Fruit fly (Drosophila melanogaster) whole organism, embryonic: ENCODE data around the gene HP1b.

ENCODE experiments used
- Abd-B ChIP-seq: fragments of 200-800 bp; sonication (Bioruptor generic); optimal IDR thresholded peaks from 2 replicates; lab custom pipeline; 2018; ENCODE audit warnings: missing biosample characterization, mild to moderate bottlenecking, missing genetic modification characterization, moderate library complexity
- Atf-2 ChIP-seq: fragments of 200-800 bp; sonication (Bioruptor generic); optimal IDR thresholded peaks from 2 replicates; lab custom pipeline; 2016; ENCODE audit warnings: missing biosample characterization, missing genetic modification characterization
- BEAF-32 ChIP-seq: fragments of 200-800 bp; sonication (Bioruptor generic); optimal IDR thresholded peaks from 3 replicates; lab custom pipeline; 2017; ENCODE audit warnings: missing biosample characterization, missing genetic modification characterization, mild to moderate bottlenecking, moderate library complexity, missing genetic modification reagents
- Bgb ChIP-seq: fragments of 200-800 bp; sonication (Bioruptor generic); IDR thresholded peaks from 2 replicates; pipeline ENCODE4 v1.3.6; 2022; ENCODE audit warnings: missing biosample characterization, missing genetic modification characterization; ENCODE audit not compliant: partially characterized antibody
- CG13287 ChIP-seq: fragments of 200-800 bp; sonication (Bioruptor generic); IDR thresholded peaks from 2 replicates; pipeline ENCODE4 v1.3.6; 2022; ENCODE audit warnings: missing biosample characterization, missing genetic modification characterization; ENCODE audit not compliant: partially characterized antibody
- CG13624 ChIP-seq: fragments of 200-800 bp; sonication (Bioruptor generic); optimal IDR thresholded peaks from 2 replicates; lab custom pipeline; 2016; ENCODE audit warnings: missing biosample characterization, missing genetic modification characterization
- CG13894 ChIP-seq: fragments of 200-800 bp; sonication (Bioruptor generic); optimal IDR thresholded peaks from 3 replicates; lab custom pipeline; 2018; ENCODE audit warnings: missing biosample characterization, mild to moderate bottlenecking, missing genetic modification characterization, moderate library complexity
- CG14014 ChIP-seq: fragments of 200-800 bp; sonication (Bioruptor generic); IDR thresholded peaks from 2 replicates; pipeline ENCODE4 v1.3.6; 2022; ENCODE audit warnings: missing biosample characterization, missing genetic modification characterization
- CG15514 ChIP-seq: fragments of 200-800 bp; sonication (Bioruptor generic); optimal IDR thresholded peaks from 3 replicates; lab custom pipeline; 2017; ENCODE audit warnings: missing biosample characterization, missing genetic modification characterization, mild to moderate bottlenecking, moderate library complexity, missing genetic modification reagents
- CG2116 ChIP-seq: fragments of 200-800 bp; sonication (Bioruptor generic); optimal IDR thresholded peaks from 3 replicates; lab custom pipeline; 2018; ENCODE audit warnings: missing biosample characterization, mild to moderate bottlenecking, missing genetic modification characterization
- CG31388 ChIP-seq: fragments of 200-800 bp; sonication (Bioruptor generic); optimal IDR thresholded peaks from 2 replicates; lab custom pipeline; 2016; ENCODE audit warnings: missing biosample characterization, missing genetic modification characterization
- CG32772 ChIP-seq: fragments of 200-800 bp; sonication (Bioruptor generic); IDR thresholded peaks from 2 replicates; pipeline ENCODE4 v1.3.6; 2022; ENCODE audit warnings: missing biosample characterization, missing genetic modification characterization
- CG5180 ChIP-seq: fragments of 200-800 bp; sonication (Bioruptor generic); optimal IDR thresholded peaks from 3 replicates; lab custom pipeline; 2017; ENCODE audit warnings: missing biosample characterization, missing genetic modification characterization, mild to moderate bottlenecking, moderate library complexity, missing genetic modification reagents
- CG7271 ChIP-seq: fragments of 200-800 bp; sonication (Bioruptor generic); optimal IDR thresholded peaks from 2 replicates; lab custom pipeline; 2018; ENCODE audit warnings: missing biosample characterization, mild to moderate bottlenecking, missing genetic modification characterization, moderate library complexity
- CG7745 ChIP-seq: fragments of 200-800 bp; sonication (Bioruptor generic); optimal IDR thresholded peaks from 2 replicates; lab custom pipeline; 2018; ENCODE audit warnings: missing biosample characterization, mild to moderate bottlenecking, missing genetic modification characterization, moderate library complexity
- CG8944 ChIP-seq: fragments of 200-800 bp; sonication (Bioruptor generic); optimal IDR thresholded peaks from 3 replicates; lab custom pipeline; 2016; ENCODE audit warnings: missing biosample characterization, missing genetic modification characterization
- CG9797 ChIP-seq: fragments of 200-800 bp; sonication (Bioruptor generic); optimal IDR thresholded peaks from 3 replicates; lab custom pipeline; 2018; ENCODE audit warnings: missing biosample characterization, mild to moderate bottlenecking, missing genetic modification characterization
- CoRest ChIP-seq: fragments of 200-800 bp; sonication (Bioruptor generic); optimal IDR thresholded peaks from 3 replicates; lab custom pipeline; 2018; ENCODE audit warnings: missing biosample characterization, mild to moderate bottlenecking, missing genetic modification characterization, moderate library complexity
- Dp ChIP-seq: fragments of 200-800 bp; sonication (Bioruptor generic); optimal IDR thresholded peaks from 2 replicates; lab custom pipeline; 2018; ENCODE audit warnings: missing biosample characterization, mild to moderate bottlenecking, missing genetic modification characterization, moderate library complexity
- E2f2 ChIP-seq: fragments of 200-800 bp; sonication (Bioruptor generic); IDR thresholded peaks from 2 replicates; pipeline ENCODE4 v1.3.6; 2022; ENCODE audit warnings: missing biosample characterization, missing genetic modification characterization
- Elba2 ChIP-seq: fragments of 200-800 bp; sonication (Bioruptor generic); optimal IDR thresholded peaks from 3 replicates; lab custom pipeline; 2016; ENCODE audit warnings: missing biosample characterization, missing genetic modification characterization
- Kr ChIP-seq: fragments of 200-800 bp; sonication (Bioruptor generic); optimal IDR thresholded peaks from 2 replicates; lab custom pipeline; 2017; ENCODE audit warnings: missing biosample characterization, mild to moderate bottlenecking, missing genetic modification characterization
- MBD-R2 ChIP-seq: fragments of 200-800 bp; sonication (Bioruptor generic); IDR thresholded peaks from 2 replicates; pipeline ENCODE4 v1.3.6; 2022; ENCODE audit warnings: missing biosample characterization, missing genetic modification characterization
- Nf-YC ChIP-seq: fragments of 200-800 bp; optimal IDR thresholded peaks from 3 replicates; lab custom pipeline; 2019; ENCODE audit warnings: missing biosample characterization, mild to moderate bottlenecking, missing genetic modification characterization, moderate library complexity
- Pdp1 ChIP-seq, 2 experiments: fragments of 200-800 bp; sonication (Bioruptor generic); optimal IDR thresholded peaks; 3 replicates each; lab custom pipeline; 2016; ENCODE audit warnings: missing biosample characterization in 2 of 2, missing genetic modification characterization in 2 of 2, mild to moderate bottlenecking in 1 of 2, moderate library complexity in 1 of 2
- Sin3A ChIP-seq: fragments of >200 bp; optimal IDR thresholded peaks from 2 replicates; lab custom pipeline; 2018
- Sox102F ChIP-seq: fragments of 200-800 bp; sonication (Bioruptor generic); optimal IDR thresholded peaks from 2 replicates; lab custom pipeline; 2018; ENCODE audit warnings: missing biosample characterization, mild to moderate bottlenecking, missing genetic modification characterization, moderate library complexity
- abd-A ChIP-seq: fragments of 200-800 bp; sonication (Bioruptor generic); optimal IDR thresholded peaks from 3 replicates; lab custom pipeline; 2019; ENCODE audit warnings: missing biosample characterization, mild to moderate bottlenecking, missing genetic modification characterization, moderate library complexity
- ara ChIP-seq: fragments of 200-800 bp; sonication (Bioruptor generic); IDR thresholded peaks from 2 replicates; pipeline ENCODE4 v1.3.6; 2022; ENCODE audit warnings: missing biosample characterization, missing genetic modification characterization
- br ChIP-seq: fragments of >200 bp; optimal IDR thresholded peaks from 2 replicates; lab custom pipeline; 2017
- crol ChIP-seq: fragments of 200-800 bp; sonication (Bioruptor generic); IDR thresholded peaks from 2 replicates; pipeline ENCODE4 v1.3.6; 2022; ENCODE audit warnings: missing biosample characterization, missing genetic modification characterization
- crp ChIP-seq, 2 experiments: fragments of 200-800 bp; sonication (Bioruptor generic); optimal IDR thresholded peaks; 2 replicates in 1 of 2; 3 replicates in 1 of 2; lab custom pipeline; 2017; ENCODE audit warnings: missing biosample characterization in 2 of 2, missing genetic modification characterization in 2 of 2, mild to moderate bottlenecking in 1 of 2, moderate library complexity in 1 of 2
- cwo ChIP-seq: fragments of 200-800 bp; sonication (Bioruptor generic); optimal IDR thresholded peaks from 3 replicates; lab custom pipeline; 2017; ENCODE audit warnings: missing biosample characterization, missing genetic modification characterization, mild to moderate bottlenecking, moderate library complexity, missing genetic modification reagents
- danr ChIP-seq: fragments of 200-800 bp; sonication (Bioruptor generic); IDR thresholded peaks from 2 replicates; pipeline ENCODE4 v1.3.6; 2022; ENCODE audit warnings: missing biosample characterization, missing genetic modification characterization
- emc ChIP-seq: fragments of 200-800 bp; sonication (Bioruptor generic); optimal IDR thresholded peaks from 2 replicates; lab custom pipeline; 2016; ENCODE audit warnings: missing biosample characterization, missing genetic modification characterization
- fd96Cb ChIP-seq: fragments of 200-800 bp; sonication (Bioruptor generic); optimal IDR thresholded peaks from 2 replicates; lab custom pipeline; 2018; ENCODE audit warnings: missing biosample characterization, mild to moderate bottlenecking, missing genetic modification characterization, moderate library complexity
- gfzf ChIP-seq: fragments of 200-800 bp; sonication (Bioruptor generic); optimal IDR thresholded peaks from 2 replicates; lab custom pipeline; 2016; ENCODE audit warnings: missing biosample characterization, mild to moderate bottlenecking, missing genetic modification characterization, moderate library complexity
- her ChIP-seq: fragments of 200-800 bp; sonication (Bioruptor generic); optimal IDR thresholded peaks from 2 replicates; lab custom pipeline; 2016; ENCODE audit warnings: missing biosample characterization, missing genetic modification characterization
- hkb ChIP-seq, 2 experiments: fragments of 200-800 bp in 1 of 2; fragments of >200 bp in 1 of 2; sonication (Bioruptor generic) in 1 of 2; IDR thresholded peaks in 1 of 2; optimal IDR thresholded peaks in 1 of 2; 2 replicates each; pipeline versions ENCODE4 v1.3.6 to Lab custom; 2017 to 2022; ENCODE audit warnings: missing biosample characterization in 1 of 2, missing genetic modification characterization in 1 of 2
- hth ChIP-seq: fragments of >200 bp; optimal IDR thresholded peaks from 2 replicates; lab custom pipeline; 2017; ENCODE audit warnings: inconsistent platforms
- jumu ChIP-seq: fragments of 200-800 bp; sonication (Bioruptor generic); optimal IDR thresholded peaks from 3 replicates; lab custom pipeline; 2016; ENCODE audit warnings: missing biosample characterization, missing genetic modification characterization
- nmo ChIP-seq: fragments of 200-800 bp; sonication (Bioruptor generic); optimal IDR thresholded peaks from 2 replicates; lab custom pipeline; 2018; ENCODE audit warnings: missing biosample characterization, mild to moderate bottlenecking, missing genetic modification characterization, moderate library complexity
- pan ChIP-seq, 4 experiments: fragments of >200 bp in 3 of 4; fragments of 200-800 bp in 1 of 4; sonication (Bioruptor generic) in 1 of 4; optimal IDR thresholded peaks in 3 of 4; IDR thresholded peaks in 1 of 4; 2 replicates each; pipeline versions ENCODE4 v1.3.6 to Lab custom; 2017 to 2022; ENCODE audit warnings: missing biosample characterization in 2 of 4, missing genetic modification characterization in 2 of 4, mixed read lengths in 1 of 4
- peb ChIP-seq: fragments of 200-800 bp; sonication (Bioruptor generic); IDR thresholded peaks from 2 replicates; pipeline ENCODE4 v1.3.6; 2022; ENCODE audit warnings: missing biosample characterization, missing genetic modification characterization
- pzg ChIP-seq: fragments of 200-800 bp; sonication (Bioruptor generic); optimal IDR thresholded peaks from 3 replicates; lab custom pipeline; 2018; ENCODE audit warnings: missing biosample characterization, mild to moderate bottlenecking, missing genetic modification characterization, moderate library complexity
- sd ChIP-seq: fragments of 200-800 bp; sonication (Bioruptor generic); optimal IDR thresholded peaks from 3 replicates; lab custom pipeline; 2018; ENCODE audit warnings: missing biosample characterization, mild to moderate bottlenecking, missing genetic modification characterization, moderate library complexity
- tna ChIP-seq: fragments of 200-800 bp; sonication (Bioruptor generic); IDR thresholded peaks from 2 replicates; pipeline ENCODE4 v1.3.6; 2022; ENCODE audit warnings: missing biosample characterization, missing genetic modification characterization; ENCODE audit not compliant: partially characterized antibody

The HP1b gene

DNA sequence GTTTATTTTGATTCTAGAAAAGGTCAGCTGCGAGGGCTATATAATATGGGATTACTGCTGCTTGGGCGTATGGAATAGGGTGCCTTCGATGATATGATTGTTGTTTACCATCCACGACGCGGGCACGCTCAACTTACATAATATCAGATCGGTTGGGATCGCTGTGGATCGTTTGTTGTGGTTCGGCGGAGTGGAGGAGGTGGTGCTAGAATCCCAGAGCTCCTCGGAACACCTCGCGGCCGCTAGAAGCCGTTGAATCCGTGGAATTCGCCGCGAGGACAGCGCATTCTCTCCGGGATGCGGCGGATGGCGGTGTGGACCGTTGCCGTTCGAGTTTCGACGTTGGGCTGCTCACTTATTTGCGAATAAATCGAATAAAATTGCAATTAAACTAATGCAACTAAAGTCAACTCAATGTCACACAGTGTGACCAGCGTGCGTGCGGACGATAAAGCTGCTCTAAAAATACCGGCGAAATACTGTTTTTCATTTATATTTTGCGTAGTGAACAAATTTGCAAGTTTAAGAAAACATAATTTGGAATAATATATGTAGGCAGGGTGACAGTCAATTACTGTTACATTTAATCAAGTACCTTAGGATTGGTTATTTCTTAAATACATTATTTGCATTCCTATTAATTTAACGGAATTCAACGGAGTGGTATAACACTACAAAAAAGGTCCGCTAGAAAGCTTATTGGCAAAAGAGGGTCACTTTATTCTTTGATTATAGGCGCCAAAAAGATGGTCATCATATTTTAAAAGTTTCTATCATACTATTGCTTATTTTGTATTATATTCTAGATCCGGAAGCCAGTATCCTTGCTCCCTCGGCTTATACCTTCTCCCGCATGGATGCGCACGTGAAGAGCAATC, 22.7 kb downstream of the HP1b start, which contains the start of gene CG7766 (continued):
- TF ChIP-seq Pdp1 (GFP tag; optimal IDR thresholded peaks at IDR 0.05; lab: Kevin White, UChicago) (peak in 1 of 2 experiments; percentile 92), cwo (GFP tag; lab: Kevin White, UChicago) (no peak), emc (GFP tag; lab: Kevin White, UChicago) (no peak), MBD-R2 (GFP tag; lab: Robert Waterston, UW) (peak; percentile 34; the same call in 1 of the 2 replicates), CG9797 (peak; percentile 69), CG2116 (GFP tag; lab: Kevin White, UChicago) (peak; percentile 13), E2f2 (GFP tag; lab: Robert Waterston, UW) (peak; percentile 79), crol (GFP tag; lab: Robert Waterston, UW) (peak; percentile 57; the same call in 1 of the 2 replicates), gfzf (peak; percentile 83), CG13287 (GFP tag; lab: Robert Waterston, UW) (0 out of 2 replicates have a peak, but pooled peaks have one; percentile 11), hkb (optimal IDR thresholded peaks at IDR 0.05; lab: Kevin White, UChicago) (no peak), hkb (GFP tag; IDR thresholded peaks at IDR 0.05; lab: Robert Waterston, UW) (no peak), her (GFP tag; lab: Kevin White, UChicago) (no peak), Nf-YC (tag; lab: Kevin White, UChicago) (no peak), Dp (GFP tag; lab: Kevin White, UChicago) (peak; percentile 73), br (lab: Kevin White, UChicago) (no peak), BEAF-32 (peak; percentile 35), fd96Cb (tag; lab: Kevin White, UChicago) (no peak), Bgb (no peak), pan (optimal IDR thresholded peaks at IDR 0.05; lab: Kevin White, UChicago) (no peak), pan (GFP tag; optimal IDR thresholded peaks at IDR 0.05 in 1 of 2, IDR thresholded peaks at IDR 0.05 in 1 of 2) (no peak), crp (GFP tag; optimal IDR thresholded peaks at IDR 0.05; lab: Kevin White, UChicago) (no peak), hth (lab: Kevin White, UChicago) (no peak), pzg (peak; percentile 59), CG32772 (GFP tag; lab: Robert Waterston, UW) (no peak), jumu (GFP tag; lab: Kevin White, UChicago) (no peak), CG13894 (tag; lab: Kevin White, UChicago) (no peak), peb (GFP tag; lab: Robert Waterston, UW) (no peak), CG14014 (GFP tag; lab: Robert Waterston, UW) (no peak), sd (no peak), tna (GFP tag; lab: Robert Waterston, UW) (peak; percentile 13; the same call in 1 of the 2 replicates), CG31388 (no peak), Atf-2 (GFP tag; lab: Kevin White, UChicago) (no peak), Kr (GFP tag; lab: Kevin White, UChicago) (no peak), nmo (GFP tag; lab: Kevin White, UChicago) (peak; percentile 22), CG5180 (no peak)

DNA sequence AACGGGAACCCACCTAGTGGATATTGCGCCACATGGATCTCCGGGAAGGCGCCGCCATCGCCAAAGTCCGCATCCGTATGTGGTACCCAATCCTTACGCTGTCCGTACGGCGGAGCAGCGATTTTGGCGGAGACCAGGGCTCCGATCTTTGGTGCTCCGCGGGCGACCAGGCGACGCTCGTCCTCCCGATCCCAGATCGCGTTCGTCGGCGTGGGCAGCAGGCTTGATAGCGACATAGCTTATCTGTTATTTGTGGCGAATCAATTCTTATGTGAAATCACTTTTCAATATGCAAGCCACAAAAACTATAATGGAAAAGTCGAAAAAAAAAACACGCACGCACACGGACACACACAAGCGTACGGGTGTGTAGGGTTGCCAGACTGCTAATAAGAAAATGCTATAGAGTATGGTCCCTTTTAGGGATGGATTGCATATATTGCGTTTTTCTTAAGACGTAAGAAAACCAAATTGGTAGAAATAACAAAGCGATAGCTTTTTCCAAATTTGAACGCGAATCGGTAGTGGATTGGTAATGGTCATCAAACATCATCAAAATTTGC, 25.4 kb downstream of the HP1b start, which contains the start of gene Bx42:
TSS of gene Bx42 (minus strand) at position 393 of the 563 bp plus-strand sequence.
- TF ChIP-seq CG7745 (no peak), abd-A (tag; lab: Kevin White, UChicago) (no peak), CG13624 (peak; percentile 44), CG15514 (GFP tag; lab: Kevin White, UChicago) (no peak), Sin3A (lab: Kevin White, UChicago) (peak; percentile 1), Elba2 (no peak), pzg (peak; percentile 57), CoRest (tag; lab: Kevin White, UChicago) (peak; percentile 11), CG9797 (peak; percentile 23), Sox102F (GFP tag; lab: Kevin White, UChicago) (no peak), CG7271 (no peak), Abd-B (GFP tag; lab: Kevin White, UChicago) (no peak), CG8944 (GFP tag; lab: Kevin White, UChicago) (no peak), Bgb (no peak), ara (GFP tag; lab: Robert Waterston, UW) (no peak), danr (GFP tag; lab: Robert Waterston, UW) (no peak)
